Worm (Caenorhabditis elegans): Measurements from ENCODE around the gene cyp-34A6.

DNA sequence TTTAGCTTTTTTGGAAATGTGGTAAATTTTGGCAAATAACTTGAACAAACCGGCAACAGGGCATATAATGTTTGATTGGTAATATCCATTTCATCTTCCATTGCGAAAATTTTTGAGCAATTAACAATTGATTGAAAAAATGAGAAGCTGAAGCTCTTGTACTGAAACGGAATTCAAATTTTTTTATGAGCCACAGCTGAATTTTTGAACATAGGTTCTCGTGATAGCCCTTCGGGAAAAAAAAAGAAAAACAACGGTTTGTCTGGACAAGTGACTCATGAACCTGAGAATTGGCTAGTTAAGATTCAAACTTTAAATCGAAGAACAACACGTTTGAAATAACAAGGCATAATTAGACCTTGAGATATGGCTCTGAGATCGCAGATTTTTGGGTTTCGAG, 34.7 kb upstream of the cyp-34A6 start, which contains the start of gene srx-62:
- no peak for TF ChIP-seq tbx-37 (GFP tag; conservative IDR thresholded peaks at IDR 0.05)
- no peak for TF ChIP-seq sea-1 (GFP tag; conservative IDR thresholded peaks at IDR 0.05)
- TF ChIP-seq hmg-4 (GFP tag; optimal IDR thresholded peaks at IDR 0.05): no peak
- TF ChIP-seq ceh-13 (GFP tag; optimal IDR thresholded peaks at IDR 0.05): no peak
- TF ChIP-seq hmbx-1 (tag; optimal IDR thresholded peaks at IDR 0.05): no peak
- no peak for TF ChIP-seq ceh-36 (tag; optimal IDR thresholded peaks at IDR 0.05)
- TF ChIP-seq ama-1 (optimal IDR thresholded peaks at IDR 0.05): no peak

Measured in whole organism, early embryonic.